Worm (Caenorhabditis elegans): ENCODE measurements around the gene Y69H2.7.

ce11 chrV:18695469-18695868 lies 5.7 kb downstream of the Y69H2.7 start:
- TF ChIP-seq zip-2 (tag; optimal IDR thresholded peaks at IDR 0.05) (no peak), nhr-42 (GFP tag; IDR thresholded peaks at IDR 0.05) (no peak), nhr-77 (tag; optimal IDR thresholded peaks at IDR 0.05) (no peak), hlh-30 (tag; optimal IDR thresholded peaks at IDR 0.05; ENCODE audit: insufficient read depth) (no peak), snpc-4 (tag; optimal IDR thresholded peaks at IDR 0.05) (no peak), ama-1 (optimal IDR thresholded peaks at IDR 0.05) (no peak), nhr-237 (tag; optimal IDR thresholded peaks at IDR 0.05) (no peak), hmg-1.1 (GFP tag; IDR thresholded peaks at IDR 0.05) (no peak), F37D6.2 (tag; optimal IDR thresholded peaks at IDR 0.05) (no peak), lin-38 (GFP tag; IDR thresholded peaks at IDR 0.05) (no peak), daf-8 (GFP tag; IDR thresholded peaks at IDR 0.05) (no peak)
